Worm (Caenorhabditis elegans) whole organism, L4 larva: ENCODE results near the gene ins-19.

ENCODE experiments used
- F37D6.2 ChIP-seq: sonication (generic microtip); optimal IDR thresholded peaks from 2 replicates; lab custom pipeline; 2016; ENCODE audit warnings: mild to moderate bottlenecking, missing genetic modification characterization, missing compliant biosample characterization
- ZK337.2 ChIP-seq: fragments of 200-800 bp; sonication (Bioruptor generic); IDR thresholded peaks from 2 replicates; pipeline ENCODE4 v1.3.6; 2022; ENCODE audit warnings: missing genetic modification reagents, missing genetic modification characterization, missing compliant biosample characterization
- ZK546.5 ChIP-seq, 2 experiments: sonication (generic microtip); optimal IDR thresholded peaks; 2 replicates each; lab custom pipeline; 2017; ENCODE audit warnings: missing biosample characterization in 2 of 2, missing genetic modification characterization in 2 of 2
- ama-1 ChIP-seq: fragments of 150-350 bp; optimal IDR thresholded peaks from 2 replicates; lab custom pipeline; 2014; ENCODE audit warnings: inconsistent platforms, mixed read lengths
- attf-4 ChIP-seq: sonication (generic microtip); optimal IDR thresholded peaks from 3 replicates; lab custom pipeline; 2017; ENCODE audit warnings: missing biosample characterization, missing genetic modification characterization
- duxl-1 ChIP-seq: sonication (generic microtip); optimal IDR thresholded peaks from 2 replicates; lab custom pipeline; 2016; ENCODE audit warnings: mild to moderate bottlenecking, missing genetic modification characterization, moderate library complexity, missing compliant biosample characterization; ENCODE audit not compliant: poor library complexity
- set-16 ChIP-seq: fragments of 200-800 bp; sonication (Bioruptor generic); IDR thresholded peaks from 2 replicates; pipeline ENCODE4 v1.3.6; 2022; ENCODE audit warnings: missing genetic modification reagents, missing genetic modification characterization, missing compliant biosample characterization
- snpc-4 ChIP-seq: fragments of 150-350 bp; optimal IDR thresholded peaks from 2 replicates; lab custom pipeline; 2014; ENCODE audit warnings: missing biosample characterization, missing genetic modification characterization
- unc-62 ChIP-seq, 3 experiments: fragments of 150-350 bp in 1 of 3; sonication (generic microtip); optimal IDR thresholded peaks in 2 of 3; peaks in 1 of 3; 1 replicate in 1 of 3; 2 replicates in 2 of 3; lab custom pipeline; 2014 to 2017; ENCODE audit warnings: missing biosample characterization in 3 of 3, missing genetic modification characterization in 3 of 3, missing genetic modification reagents in 3 of 3, missing genotype in 1 of 3
- zag-1 ChIP-seq: fragments of 150-350 bp; optimal IDR thresholded peaks from 2 replicates; lab custom pipeline; 2014; ENCODE audit warnings: missing biosample characterization, missing genetic modification characterization

ce11 chrII:3093352-3093751 lies 32.9 kb downstream of the ins-19 start, which contains the start of gene srg-22:
- TF ChIP-seq zag-1 (tag; lab: Kevin White, UChicago) (no peak), F37D6.2 (tag; lab: Kevin White, UChicago) (no peak), set-16 (no peak), duxl-1 (tag; lab: Kevin White, UChicago) (no peak), snpc-4 (no peak), ZK337.2 (GFP tag; lab: Robert Waterston, UW) (no peak), ZK546.5 (tag; optimal IDR thresholded peaks at IDR 0.05; lab: Kevin White, UChicago) (no peak), attf-4 (tag; lab: Kevin White, UChicago) (no peak), unc-62 (GFP tag; optimal IDR thresholded peaks at IDR 0.05 in 1 of 2; lab: Kevin White, UChicago) (no peak), unc-62 (tag; optimal IDR thresholded peaks at IDR 0.05; lab: Kevin White, UChicago) (no peak), ama-1 (lab: Kevin White, UChicago) (no peak)
